Worm (Caenorhabditis elegans) whole organism, L2 larva: ENCODE data around the gene ZK863.1.

ENCODE experiments used
- C34F6.9 ChIP-seq: fragments of 150-350 bp; optimal IDR thresholded peaks from 2 replicates; lab custom pipeline; 2014; ENCODE audit warnings: missing biosample characterization, missing genetic modification characterization
- F13H6.1 ChIP-seq: sonication (generic microtip); optimal IDR thresholded peaks from 2 replicates; lab custom pipeline; 2016; ENCODE audit warnings: missing genetic modification characterization, missing compliant biosample characterization
- R02D3.7 ChIP-seq: fragments of 150-350 bp; optimal IDR thresholded peaks from 2 replicates; lab custom pipeline; 2014; ENCODE audit warnings: missing biosample characterization, missing genetic modification characterization
- Y55F3AM.14 ChIP-seq: fragments of 200-800 bp; sonication (Bioruptor generic); optimal IDR thresholded peaks from 2 replicates; lab custom pipeline; 2018; ENCODE audit warnings: mild to moderate bottlenecking, missing genetic modification characterization, missing compliant biosample characterization
- ZK546.5 ChIP-seq: sonication (generic microtip); optimal IDR thresholded peaks from 2 replicates; lab custom pipeline; 2017; ENCODE audit warnings: missing biosample characterization, missing genetic modification characterization
- alr-1 ChIP-seq: fragments of 150-350 bp; optimal IDR thresholded peaks from 2 replicates; lab custom pipeline; 2014; ENCODE audit warnings: missing biosample characterization, missing genetic modification characterization
- ama-1 ChIP-seq: fragments of 150-350 bp; optimal IDR thresholded peaks from 2 replicates; lab custom pipeline; 2018; ENCODE audit warnings: inconsistent platforms
- blmp-1 ChIP-seq: sonication (generic microtip); optimal IDR thresholded peaks from 2 replicates; lab custom pipeline; 2017; ENCODE audit warnings: missing genetic modification characterization, mild to moderate bottlenecking, missing compliant biosample characterization, antibody characterized with exemption, moderate library complexity; ENCODE audit not compliant: insufficient read depth
- dmd-4 ChIP-seq: sonication (generic microtip); optimal IDR thresholded peaks from 2 replicates; lab custom pipeline; 2017; ENCODE audit warnings: missing biosample characterization, missing genetic modification characterization
- egl-27 ChIP-seq: sonication (generic microtip); optimal IDR thresholded peaks from 3 replicates; lab custom pipeline; 2017; ENCODE audit warnings: missing biosample characterization, missing genetic modification reagents, missing genetic modification characterization
- elt-1 ChIP-seq: fragments of 150-350 bp; optimal IDR thresholded peaks from 2 replicates; lab custom pipeline; 2014; ENCODE audit warnings: missing biosample characterization, missing genetic modification characterization
- fos-1 ChIP-seq: fragments of 150-350 bp; optimal IDR thresholded peaks from 2 replicates; lab custom pipeline; 2014; ENCODE audit warnings: missing biosample characterization, missing genetic modification characterization
- lin-11 ChIP-seq: fragments of 150-350 bp; sonication (generic microtip); optimal IDR thresholded peaks from 2 replicates; lab custom pipeline; 2014; ENCODE audit warnings: missing biosample characterization, missing genetic modification characterization, inconsistent platforms, mixed read lengths
- lin-39 ChIP-seq: fragments of 150-350 bp; optimal IDR thresholded peaks from 2 replicates; lab custom pipeline; 2014; ENCODE audit warnings: missing biosample characterization, missing genetic modification reagents, missing genetic modification characterization
- lsy-2 ChIP-seq, 2 experiments: fragments of 150-350 bp in 1 of 2; sonication (generic microtip) in 1 of 2; optimal IDR thresholded peaks; 2 replicates each; lab custom pipeline; 2014 to 2017; ENCODE audit warnings: missing biosample characterization in 2 of 2, missing genetic modification characterization in 2 of 2
- mab-5 ChIP-seq: fragments of 150-350 bp; optimal IDR thresholded peaks from 2 replicates; lab custom pipeline; 2014; ENCODE audit warnings: missing biosample characterization, missing genetic modification characterization
- mbf-1 ChIP-seq: sonication (generic microtip); optimal IDR thresholded peaks from 2 replicates; lab custom pipeline; 2017; ENCODE audit warnings: missing biosample characterization, missing genetic modification characterization
- mdl-1 ChIP-seq, 2 experiments: fragments of 150-350 bp in 1 of 2; sonication (generic microtip) in 1 of 2; optimal IDR thresholded peaks; 2 replicates each; lab custom pipeline; 2017; ENCODE audit warnings: missing biosample characterization in 2 of 2, missing genetic modification characterization in 2 of 2
- nhr-10 ChIP-seq: sonication (generic microtip); optimal IDR thresholded peaks from 2 replicates; lab custom pipeline; 2017; ENCODE audit warnings: missing biosample characterization, missing genetic modification characterization
- nhr-11 ChIP-seq: fragments of 150-350 bp; optimal IDR thresholded peaks from 2 replicates; lab custom pipeline; 2014; ENCODE audit warnings: missing biosample characterization, missing genetic modification characterization
- nhr-12 ChIP-seq: fragments of 150-350 bp; optimal IDR thresholded peaks from 2 replicates; lab custom pipeline; 2014; ENCODE audit warnings: missing biosample characterization, missing genetic modification characterization
- nhr-129 ChIP-seq: fragments of 150-350 bp; optimal IDR thresholded peaks from 2 replicates; lab custom pipeline; 2014; ENCODE audit warnings: missing biosample characterization, missing genetic modification characterization
- nhr-237 ChIP-seq: fragments of 150-350 bp; optimal IDR thresholded peaks from 2 replicates; lab custom pipeline; 2014; ENCODE audit warnings: missing biosample characterization, missing genetic modification characterization
- nhr-6 ChIP-seq: fragments of 150-350 bp; optimal IDR thresholded peaks from 2 replicates; lab custom pipeline; 2014; ENCODE audit warnings: missing biosample characterization, missing genetic modification characterization
- nhr-77 ChIP-seq: fragments of 150-350 bp; optimal IDR thresholded peaks from 2 replicates; lab custom pipeline; 2014; ENCODE audit warnings: missing biosample characterization, missing genetic modification characterization
- peb-1 ChIP-seq: fragments of 150-350 bp; optimal IDR thresholded peaks from 2 replicates; lab custom pipeline; 2014; ENCODE audit warnings: missing biosample characterization, missing genetic modification characterization
- sem-4 ChIP-seq: fragments of 150-350 bp; optimal IDR thresholded peaks from 2 replicates; lab custom pipeline; 2014; ENCODE audit warnings: missing biosample characterization, missing genetic modification reagents, missing genetic modification characterization
- sma-9 ChIP-seq, 2 experiments: fragments of 150-350 bp in 1 of 2; sonication (generic microtip) in 1 of 2; optimal IDR thresholded peaks; 2 replicates each; lab custom pipeline; 2014 to 2016; ENCODE audit warnings: missing genetic modification characterization in 2 of 2, mild to moderate bottlenecking in 1 of 2, missing biosample characterization in 1 of 2, missing compliant biosample characterization in 1 of 2, missing genetic modification reagents in 1 of 2, moderate library complexity in 1 of 2
- snpc-4 ChIP-seq: fragments of 150-350 bp; optimal IDR thresholded peaks from 2 replicates; lab custom pipeline; 2014; ENCODE audit warnings: missing biosample characterization, missing genetic modification characterization
- unc-55 ChIP-seq: fragments of 150-350 bp; sonication (generic microtip); optimal IDR thresholded peaks from 3 replicates; lab custom pipeline; 2014; ENCODE audit warnings: missing biosample characterization, missing genetic modification reagents, missing genetic modification characterization
- unc-62 ChIP-seq: fragments of 150-350 bp; optimal IDR thresholded peaks from 2 replicates; lab custom pipeline; 2014; ENCODE audit warnings: missing biosample characterization, missing genetic modification reagents, missing genetic modification characterization
- zag-1 ChIP-seq: fragments of 150-350 bp; optimal IDR thresholded peaks from 2 replicates; lab custom pipeline; 2014; ENCODE audit warnings: missing biosample characterization, missing genetic modification characterization
- ztf-1 ChIP-seq: fragments of 200-800 bp; sonication (Bioruptor generic); conservative IDR thresholded peaks from 2 replicates; pipeline ENCODE4 v1.3.6; 2022; ENCODE audit warnings: missing genetic modification characterization, missing compliant biosample characterization
- ztf-11 ChIP-seq: sonication (generic microtip); optimal IDR thresholded peaks from 2 replicates; lab custom pipeline; 2017; ENCODE audit warnings: missing biosample characterization, missing genetic modification characterization
- ztf-4 ChIP-seq: fragments of 150-350 bp; optimal IDR thresholded peaks from 2 replicates; lab custom pipeline; 2014; ENCODE audit warnings: missing biosample characterization, missing genetic modification characterization

The ZK863.1 gene

DNA sequence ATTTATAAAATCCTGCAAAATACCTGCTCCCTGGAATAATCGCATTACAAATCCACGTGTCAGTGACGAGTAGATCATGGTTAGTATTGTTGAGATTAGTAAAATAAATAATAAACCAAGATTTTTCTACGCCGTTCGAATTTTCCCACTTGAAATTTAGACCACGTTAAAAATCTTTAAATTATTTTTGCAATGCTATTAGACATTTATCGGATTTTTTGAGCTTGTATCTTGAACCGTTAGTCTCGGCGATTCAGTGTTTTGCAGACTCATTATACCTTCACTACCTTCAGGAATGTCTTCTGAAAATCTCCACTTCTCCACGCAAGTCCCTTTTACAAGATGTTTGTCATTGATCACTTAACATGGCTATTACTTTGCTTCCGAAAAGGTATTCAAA is 7.8 kb downstream of the ZK863.1 start, which contains the start of gene C27A7.5:
C27A7.5 (minus strand) TSS at position 101 of the 400 bp plus-strand sequence.
- TF ChIP-seq lin-39 (tag; lab: Kevin White, UChicago): no peak

- TF ChIP-seq unc-55 (GFP tag; lab: Kevin White, UChicago): peak; percentile 79
- TF ChIP-seq sem-4: no peak
- peak; percentile 56 for TF ChIP-seq C34F6.9 (tag; lab: Kevin White, UChicago)
Observed at ce11 chrV:12161157-12161556, 8.9 kb downstream of the ZK863.1 start.

ce11 chrV:12159975-12160374 is 10.0 kb downstream of the ZK863.1 start:
- TF ChIP-seq blmp-1 (tag; lab: Kevin White, UChicago): no peak
- TF ChIP-seq dmd-4 (tag; lab: Kevin White, UChicago): no peak
- TF ChIP-seq zag-1 (tag; lab: Kevin White, UChicago): no peak
- TF ChIP-seq ama-1 (lab: Kevin White, UChicago): no peak
- TF ChIP-seq unc-62 (GFP tag; lab: Kevin White, UChicago): no peak
- no peak for TF ChIP-seq nhr-12 (tag; lab: Kevin White, UChicago)
- TF ChIP-seq nhr-6 (tag; lab: Kevin White, UChicago): no peak
- TF ChIP-seq ztf-11 (tag; lab: Kevin White, UChicago): no peak
- no peak for TF ChIP-seq F13H6.1 (tag; lab: Kevin White, UChicago)
- TF ChIP-seq alr-1 (tag; lab: Kevin White, UChicago): no peak
- no peak for TF ChIP-seq mab-5 (tag; lab: Kevin White, UChicago)
- TF ChIP-seq nhr-237 (tag; lab: Kevin White, UChicago): no peak
- TF ChIP-seq lsy-2 (tag; optimal IDR thresholded peaks at IDR 0.05; lab: Kevin White, UChicago): no peak
- TF ChIP-seq mbf-1 (tag; lab: Kevin White, UChicago): no peak
- no peak for TF ChIP-seq lin-39 (tag; lab: Kevin White, UChicago)
- TF ChIP-seq sma-9 (GFP tag; optimal IDR thresholded peaks at IDR 0.05; lab: Kevin White, UChicago): no peak
- TF ChIP-seq sma-9 (tag; optimal IDR thresholded peaks at IDR 0.05; lab: Kevin White, UChicago): no peak
- no peak for TF ChIP-seq ztf-1
- no peak for TF ChIP-seq fos-1 (tag; lab: Kevin White, UChicago)
- TF ChIP-seq egl-27 (tag; lab: Kevin White, UChicago): no peak

DNA sequence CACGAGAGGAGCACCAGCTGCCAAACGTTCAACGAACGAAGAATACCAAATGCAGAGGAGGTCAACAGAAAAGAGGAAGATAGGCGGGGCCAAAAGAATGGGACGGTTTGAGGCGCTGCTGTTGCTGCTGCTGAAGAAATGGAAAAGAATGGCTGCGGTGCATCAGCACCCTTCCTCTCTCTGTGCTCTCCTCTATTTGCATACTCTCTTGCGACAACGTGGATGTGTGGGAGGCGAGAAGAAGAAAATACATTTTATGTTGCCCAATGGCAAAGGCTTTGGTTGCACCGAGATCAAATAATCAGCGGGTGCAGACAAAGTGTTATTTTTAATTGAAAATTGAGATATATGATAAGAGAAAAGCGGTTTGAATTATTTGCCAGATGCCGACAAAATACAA is 11.6 kb downstream of the ZK863.1 start:
- TF ChIP-seq blmp-1 (tag; lab: Kevin White, UChicago): no peak
- TF ChIP-seq nhr-10: no peak
- TF ChIP-seq sma-9 (GFP tag; optimal IDR thresholded peaks at IDR 0.05; lab: Kevin White, UChicago): peak; percentile 92
- TF ChIP-seq sma-9 (tag; optimal IDR thresholded peaks at IDR 0.05; lab: Kevin White, UChicago): no peak
- TF ChIP-seq ama-1 (lab: Kevin White, UChicago): no peak
- no peak for TF ChIP-seq ztf-4 (tag; lab: Kevin White, UChicago)
- peak; percentile 19 for TF ChIP-seq nhr-129
- TF ChIP-seq R02D3.7 (tag; lab: Kevin White, UChicago): no peak
- no peak for TF ChIP-seq nhr-11

- TF ChIP-seq ZK546.5 (no peak), elt-1 (tag; lab: Kevin White, UChicago) (no peak), snpc-4 (tag; lab: Kevin White, UChicago) (no peak), Y55F3AM.14 (no peak), sem-4 (no peak)
Observed at ce11 chrV:12154554-12154953, 15.5 kb downstream of the ZK863.1 start, which contains the start of gene C27A7.9. Gene C27A7.9, minus strand, starts transcription at chrV:12154654.

- no peak for TF ChIP-seq peb-1 (tag; lab: Kevin White, UChicago)
- TF ChIP-seq snpc-4 (tag; lab: Kevin White, UChicago): no peak
- no peak for TF ChIP-seq zag-1 (tag; lab: Kevin White, UChicago)
- no peak for TF ChIP-seq lin-11
- TF ChIP-seq nhr-77 (tag; lab: Kevin White, UChicago): no peak
- no peak for TF ChIP-seq ztf-11 (tag; lab: Kevin White, UChicago)
- no peak for TF ChIP-seq mdl-1 (tag; optimal IDR thresholded peaks at IDR 0.05; lab: Kevin White, UChicago)
Observed at ce11 chrV:12153784-12154183, 16.2 kb downstream of the ZK863.1 start.
